Worm (Caenorhabditis elegans): ENCODE results near the gene K02D3.2.

Gene K02D3.2

DNA sequence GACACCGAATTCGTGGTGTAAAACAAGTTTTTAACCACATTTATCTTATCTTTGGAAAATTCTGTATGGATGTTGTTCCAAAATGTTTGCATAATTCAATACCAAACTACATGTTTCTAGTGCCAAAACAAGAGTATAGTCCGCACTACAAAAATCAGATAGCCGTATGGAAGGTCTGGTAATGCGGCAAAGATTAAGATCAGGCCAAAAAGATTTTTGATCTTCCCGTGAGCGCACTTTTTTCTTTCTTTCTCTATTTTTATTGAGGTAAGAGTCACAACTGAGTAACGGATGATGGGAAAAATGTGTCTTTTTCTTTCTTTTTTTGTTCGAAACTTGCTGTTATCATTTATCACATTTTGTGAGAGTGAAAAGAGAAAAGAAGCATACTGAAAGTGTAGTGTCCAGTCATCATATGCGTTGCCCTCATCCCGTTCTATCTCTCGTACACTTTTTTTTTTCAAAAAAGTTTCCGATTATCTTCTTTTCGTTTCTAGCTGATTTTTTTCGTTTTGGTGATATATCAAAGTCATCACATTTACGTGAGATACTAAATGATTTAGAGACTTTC is 32.8 kb upstream of the K02D3.2 start:
- TF ChIP-seq F13H6.1 (tag; optimal IDR thresholded peaks at IDR 0.05) = peak; percentile 67
- TF ChIP-seq nhr-6 (tag; optimal IDR thresholded peaks at IDR 0.05) = peak; percentile 7
- TF ChIP-seq mab-5 (tag; optimal IDR thresholded peaks at IDR 0.05) = peak; percentile 9
- no peak for TF ChIP-seq egl-27 (tag; optimal IDR thresholded peaks at IDR 0.05)
- peak; percentile 77 for TF ChIP-seq nhr-23 (tag; optimal IDR thresholded peaks at IDR 0.05)
- no peak for TF ChIP-seq nhr-77 (tag; optimal IDR thresholded peaks at IDR 0.05)
- no peak for TF ChIP-seq ztf-4 (tag; optimal IDR thresholded peaks at IDR 0.05)
- no peak for TF ChIP-seq nhr-12 (tag; optimal IDR thresholded peaks at IDR 0.05)
- TF ChIP-seq ama-1 (optimal IDR thresholded peaks at IDR 0.05) = no peak
- TF ChIP-seq unc-62 (GFP tag; optimal IDR thresholded peaks at IDR 0.05) = no peak
- TF ChIP-seq nhr-237 (tag; optimal IDR thresholded peaks at IDR 0.05) = no peak
- no peak for TF ChIP-seq peb-1 (tag; optimal IDR thresholded peaks at IDR 0.05)
- TF ChIP-seq aly-2 (tag; optimal IDR thresholded peaks at IDR 0.05) = no peak
- peak; percentile 23 for TF ChIP-seq nhr-25 (tag; optimal IDR thresholded peaks at IDR 0.05)
- peak; percentile 51 for TF ChIP-seq elt-1 (tag; optimal IDR thresholded peaks at IDR 0.05)
- TF ChIP-seq fos-1 (tag; optimal IDR thresholded peaks at IDR 0.05) = peak; percentile 78
- TF ChIP-seq lin-11 (tag; optimal IDR thresholded peaks at IDR 0.05) = no peak
- TF ChIP-seq C34F6.9 (tag; optimal IDR thresholded peaks at IDR 0.05) = peak; percentile 43
- peak; percentile 72 for TF ChIP-seq sma-9 (GFP tag; optimal IDR thresholded peaks at IDR 0.05)
- TF ChIP-seq sma-9 (tag; optimal IDR thresholded peaks at IDR 0.05) = no peak
- TF ChIP-seq blmp-1 (tag; optimal IDR thresholded peaks at IDR 0.05; ENCODE audit: insufficient read depth) = peak; percentile 85
- no peak for TF ChIP-seq dmd-4 (tag; optimal IDR thresholded peaks at IDR 0.05)
- TF ChIP-seq lsy-2 (tag; optimal IDR thresholded peaks at IDR 0.05) = peak in 1 of 2 experiments; percentile 14
- TF ChIP-seq gmeb-1 (tag; optimal IDR thresholded peaks at IDR 0.05) = peak; percentile 2
- TF ChIP-seq lin-39 (tag; optimal IDR thresholded peaks at IDR 0.05) = no peak
- no peak for TF ChIP-seq ZK546.5 (tag; optimal IDR thresholded peaks at IDR 0.05)
- TF ChIP-seq lin-13 (GFP tag; optimal IDR thresholded peaks at IDR 0.05) = no peak
- no peak for TF ChIP-seq alr-1 (tag; optimal IDR thresholded peaks at IDR 0.05)
- no peak for TF ChIP-seq mbf-1 (tag; optimal IDR thresholded peaks at IDR 0.05)
- peak; percentile 55 for TF ChIP-seq nhr-129 (tag; optimal IDR thresholded peaks at IDR 0.05)
- no peak for TF ChIP-seq unc-55 (GFP tag; optimal IDR thresholded peaks at IDR 0.05)
- TF ChIP-seq nhr-21 (tag; optimal IDR thresholded peaks at IDR 0.05) = peak; percentile 60
- TF ChIP-seq sma-3 (GFP tag; optimal IDR thresholded peaks at IDR 0.05) = peak; percentile 38
- TF ChIP-seq crh-2 (tag; optimal IDR thresholded peaks at IDR 0.05) = peak; percentile 39

DNA sequence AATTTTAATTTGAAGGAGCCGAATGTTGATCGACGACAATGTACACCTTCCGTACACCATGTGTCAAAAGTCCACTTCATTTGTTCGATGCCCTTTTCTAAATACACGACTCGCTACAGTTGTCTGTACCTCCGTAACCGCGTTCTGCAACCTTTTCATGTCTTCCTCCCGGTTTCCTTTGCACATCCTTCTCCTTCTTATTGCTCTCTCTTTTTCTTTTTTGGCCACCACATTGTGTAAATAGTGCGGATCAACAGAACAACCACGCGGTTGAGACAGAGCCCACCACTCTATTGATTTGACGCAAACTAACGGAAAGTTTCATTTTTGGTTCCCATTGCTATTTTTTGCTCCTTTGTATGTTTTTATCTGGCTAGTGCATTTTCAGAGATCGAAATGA is 31.6 kb upstream of the K02D3.2 start:
- no peak for TF ChIP-seq nhr-77 (tag; optimal IDR thresholded peaks at IDR 0.05)
- TF ChIP-seq nhr-129 (tag; optimal IDR thresholded peaks at IDR 0.05) = peak; percentile 36
- no peak for TF ChIP-seq crh-2 (tag; optimal IDR thresholded peaks at IDR 0.05)
- TF ChIP-seq mab-5 (tag; optimal IDR thresholded peaks at IDR 0.05) = no peak
- TF ChIP-seq nhr-23 (tag; optimal IDR thresholded peaks at IDR 0.05) = no peak
- no peak for TF ChIP-seq nhr-6 (tag; optimal IDR thresholded peaks at IDR 0.05)
- no peak for TF ChIP-seq zag-1 (tag; optimal IDR thresholded peaks at IDR 0.05)
- TF ChIP-seq sem-4 (tag; optimal IDR thresholded peaks at IDR 0.05) = no peak
- peak; percentile 38 for TF ChIP-seq F13H6.1 (tag; optimal IDR thresholded peaks at IDR 0.05)
- TF ChIP-seq dmd-4 (tag; optimal IDR thresholded peaks at IDR 0.05) = no peak

DNA sequence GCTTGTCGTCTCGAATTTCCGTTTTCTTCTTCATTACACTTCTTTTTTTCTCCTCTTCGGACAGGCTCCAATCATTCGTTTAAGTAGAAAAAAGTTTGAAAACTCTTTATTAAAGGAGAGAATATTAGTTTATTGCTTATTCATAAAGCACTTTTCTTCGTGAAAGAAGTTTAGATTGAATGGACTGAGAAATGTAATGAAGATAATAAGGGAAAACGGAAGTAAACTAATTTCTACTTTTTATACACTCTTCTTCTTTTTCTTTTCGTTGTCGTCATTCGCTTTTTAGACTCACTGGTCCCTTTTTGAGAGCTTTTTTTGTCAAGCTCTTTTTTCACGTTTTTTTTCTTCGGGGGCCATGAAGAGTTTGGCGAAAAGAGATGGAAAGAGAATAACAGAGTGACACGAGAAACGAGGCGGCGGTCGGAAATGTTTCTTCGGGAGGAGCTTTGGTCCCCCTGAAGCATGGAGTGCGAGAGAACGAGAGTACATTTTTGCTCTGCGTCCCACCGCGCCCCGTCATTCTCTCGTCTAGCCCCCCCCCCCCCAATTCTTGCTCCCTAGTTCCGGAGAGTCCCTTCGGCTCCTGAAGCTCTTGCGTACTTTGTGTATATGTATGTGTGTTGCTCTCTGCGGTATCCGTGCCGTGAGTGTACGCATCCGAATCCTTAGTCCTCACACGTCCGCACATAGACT is 27.5 kb upstream of the K02D3.2 start:
- TF ChIP-seq peb-1 (tag; optimal IDR thresholded peaks at IDR 0.05) (no peak), nhr-129 (tag; optimal IDR thresholded peaks at IDR 0.05) (peak; percentile 9), sem-4 (tag; optimal IDR thresholded peaks at IDR 0.05) (peak; percentile 47), F13H6.1 (tag; optimal IDR thresholded peaks at IDR 0.05) (peak; percentile 40), lsy-2 (tag; optimal IDR thresholded peaks at IDR 0.05) (peak in 1 of 2 experiments; percentile 55), aly-2 (tag; optimal IDR thresholded peaks at IDR 0.05) (no peak), R02D3.7 (tag; optimal IDR thresholded peaks at IDR 0.05) (no peak), Y55F3AM.14 (GFP tag; optimal IDR thresholded peaks at IDR 0.05) (peak; percentile 83), nhr-11 (tag; optimal IDR thresholded peaks at IDR 0.05) (no peak), zag-1 (tag; optimal IDR thresholded peaks at IDR 0.05) (peak; percentile 37), mdl-1 (tag; optimal IDR thresholded peaks at IDR 0.05) (peak; percentile 53 to 82), lin-13 (GFP tag; optimal IDR thresholded peaks at IDR 0.05) (peak; percentile 12), C34F6.9 (tag; optimal IDR thresholded peaks at IDR 0.05) (peak; percentile 71), sma-9 (GFP tag; optimal IDR thresholded peaks at IDR 0.05) (peak; percentile 75), sma-9 (tag; optimal IDR thresholded peaks at IDR 0.05) (no peak), ZK546.5 (tag; optimal IDR thresholded peaks at IDR 0.05) (no peak), unc-55 (GFP tag; optimal IDR thresholded peaks at IDR 0.05) (peak; percentile 27), ztf-4 (tag; optimal IDR thresholded peaks at IDR 0.05) (peak; percentile 21)

Data from whole organism, L2 larva.